Worm (Caenorhabditis elegans): ENCODE data around the gene ZK1290.5.

ce11 chrII:7574143-7574542 lies 44.7 kb downstream of the ZK1290.5 start, which contains the start of gene F35D2.2:
- TF ChIP-seq unc-39 (tag; optimal IDR thresholded peaks at IDR 0.05) (no peak), snpc-4 (tag; optimal IDR thresholded peaks at IDR 0.05) (no peak), mls-2 (tag; optimal IDR thresholded peaks at IDR 0.05) (no peak), elt-3 (tag; optimal IDR thresholded peaks at IDR 0.05) (no peak)

Data from whole organism, mixed stage, embryonic.